Fruit fly (Drosophila melanogaster) whole organism, embryonic: ENCODE data around the gene Rpp14a.

Experiments used
- Ada2b ChIP-seq: fragments of 200-800 bp; sonication (Bioruptor generic); IDR thresholded peaks from 2 replicates; pipeline ENCODE4 v1.3.6; 2022; ENCODE audit warnings: missing biosample characterization, missing genetic modification characterization
- Antp ChIP-seq: fragments of 200-800 bp; sonication (Bioruptor generic); optimal IDR thresholded peaks from 3 replicates; lab custom pipeline; 2016; ENCODE audit warnings: missing biosample characterization, missing genetic modification characterization
- Atf-2 ChIP-seq: fragments of 200-800 bp; sonication (Bioruptor generic); optimal IDR thresholded peaks from 2 replicates; lab custom pipeline; 2016; ENCODE audit warnings: missing biosample characterization, missing genetic modification characterization
- B-H2 ChIP-seq: fragments of 200-800 bp; sonication (Bioruptor generic); optimal IDR thresholded peaks from 2 replicates; lab custom pipeline; 2018; ENCODE audit warnings: missing biosample characterization, mild to moderate bottlenecking, missing genetic modification characterization
- CG10431 ChIP-seq: fragments of 200-800 bp; sonication (Bioruptor generic); optimal IDR thresholded peaks from 3 replicates; lab custom pipeline; 2018; ENCODE audit warnings: missing biosample characterization, mild to moderate bottlenecking, missing genetic modification characterization
- CG10565 ChIP-seq: fragments of 200-800 bp; sonication (Bioruptor generic); optimal IDR thresholded peaks from 3 replicates; lab custom pipeline; 2016; ENCODE audit warnings: missing biosample characterization, mild to moderate bottlenecking, missing genetic modification characterization
- CG12104 ChIP-seq: fragments of 200-800 bp; sonication (Bioruptor generic); optimal IDR thresholded peaks from 3 replicates; lab custom pipeline; 2016; ENCODE audit warnings: missing biosample characterization, missing genetic modification characterization
- CG12219 ChIP-seq: fragments of 200-800 bp; sonication (Bioruptor generic); optimal IDR thresholded peaks from 3 replicates; lab custom pipeline; 2018; ENCODE audit warnings: missing biosample characterization, mild to moderate bottlenecking, missing genetic modification characterization
- CG13123 ChIP-seq: fragments of 200-800 bp; sonication (Bioruptor generic); optimal IDR thresholded peaks from 2 replicates; lab custom pipeline; 2016; ENCODE audit warnings: missing biosample characterization, missing genetic modification characterization
- CG13775 ChIP-seq: fragments of 200-800 bp; sonication (Bioruptor generic); optimal IDR thresholded peaks from 3 replicates; lab custom pipeline; 2017; ENCODE audit warnings: missing biosample characterization, mild to moderate bottlenecking, missing genetic modification characterization
- CG13894 ChIP-seq: fragments of 200-800 bp; sonication (Bioruptor generic); optimal IDR thresholded peaks from 3 replicates; lab custom pipeline; 2018; ENCODE audit warnings: missing biosample characterization, mild to moderate bottlenecking, missing genetic modification characterization, moderate library complexity
- CG14667 ChIP-seq: fragments of 200-800 bp; sonication (Bioruptor generic); IDR thresholded peaks from 2 replicates; pipeline ENCODE4 v1.3.6; 2022; ENCODE audit warnings: missing biosample characterization, missing genetic modification characterization
- CG17385 ChIP-seq: fragments of 200-800 bp; sonication (Bioruptor generic); optimal IDR thresholded peaks from 3 replicates; lab custom pipeline; 2018; ENCODE audit warnings: missing biosample characterization, mild to moderate bottlenecking, missing genetic modification characterization
- CG2120 ChIP-seq: fragments of 200-800 bp; sonication (Bioruptor generic); optimal IDR thresholded peaks from 3 replicates; lab custom pipeline; 2016; ENCODE audit warnings: missing biosample characterization, missing genetic modification characterization
- CG2129 ChIP-seq: fragments of 200-800 bp; sonication (Bioruptor generic); IDR thresholded peaks from 2 replicates; pipeline ENCODE4 v1.3.6; 2022; ENCODE audit warnings: missing biosample characterization, missing genetic modification characterization; ENCODE audit not compliant: partially characterized antibody
- CG31365 ChIP-seq: fragments of 200-800 bp; sonication (Bioruptor generic); optimal IDR thresholded peaks from 2 replicates; lab custom pipeline; 2018; ENCODE audit warnings: missing biosample characterization, mild to moderate bottlenecking, missing genetic modification characterization
- CG33557 ChIP-seq: fragments of 200-800 bp; sonication (Bioruptor generic); optimal IDR thresholded peaks from 2 replicates; lab custom pipeline; 2019; ENCODE audit warnings: missing biosample characterization, mild to moderate bottlenecking, missing genetic modification characterization, moderate library complexity
- CG3838 ChIP-seq: fragments of 200-800 bp; sonication (Bioruptor generic); optimal IDR thresholded peaks from 3 replicates; lab custom pipeline; 2016; ENCODE audit warnings: missing biosample characterization, missing genetic modification characterization
- CG42726 ChIP-seq: fragments of 200-800 bp; sonication (Bioruptor generic); IDR thresholded peaks from 2 replicates; pipeline ENCODE4 v1.3.6; 2022; ENCODE audit warnings: missing biosample characterization, missing genetic modification characterization; ENCODE audit not compliant: partially characterized antibody
- Chrac-16 ChIP-seq: fragments of 200-800 bp; sonication (Bioruptor generic); optimal IDR thresholded peaks from 3 replicates; lab custom pipeline; 2016; ENCODE audit warnings: missing biosample characterization, missing genetic modification characterization
- Deaf1 ChIP-seq: fragments of 200-800 bp; optimal IDR thresholded peaks from 3 replicates; lab custom pipeline; 2019; ENCODE audit warnings: missing biosample characterization, mild to moderate bottlenecking, missing genetic modification characterization, moderate library complexity
- Dll ChIP-seq: fragments of 200-800 bp; sonication (Bioruptor generic); IDR thresholded peaks from 4 replicates; pipeline ENCODE4 v1.3.6; 2022; ENCODE audit warnings: missing biosample characterization, missing genetic modification characterization; ENCODE audit not compliant: partially characterized antibody
- HLH4C ChIP-seq: fragments of 200-800 bp; sonication (Bioruptor generic); IDR thresholded peaks from 3 replicates; pipeline ENCODE4 v1.3.6; 2022; ENCODE audit warnings: missing biosample characterization, missing genetic modification characterization; ENCODE audit not compliant: partially characterized antibody
- Hand ChIP-seq: fragments of 200-800 bp; sonication (Bioruptor generic); optimal IDR thresholded peaks from 2 replicates; lab custom pipeline; 2017; ENCODE audit warnings: mild to moderate bottlenecking, missing biosample characterization, missing genetic modification reagents, missing genetic modification characterization
- MBD-R2 ChIP-seq: fragments of 200-800 bp; sonication (Bioruptor generic); IDR thresholded peaks from 2 replicates; pipeline ENCODE4 v1.3.6; 2022; ENCODE audit warnings: missing biosample characterization, missing genetic modification characterization
- NK7.1 ChIP-seq: fragments of 200-800 bp; sonication (Bioruptor generic); optimal IDR thresholded peaks from 3 replicates; lab custom pipeline; 2016; ENCODE audit warnings: missing biosample characterization, missing genetic modification characterization
- Oaz ChIP-seq: fragments of 200-800 bp; sonication (Bioruptor generic); IDR thresholded peaks from 2 replicates; pipeline ENCODE4 v1.3.6; 2022; ENCODE audit warnings: missing biosample characterization, missing genetic modification characterization
- Opbp ChIP-seq: fragments of 200-800 bp; sonication (Bioruptor generic); IDR thresholded peaks from 3 replicates; pipeline ENCODE4 v1.3.6; 2022; ENCODE audit warnings: missing biosample characterization, missing genetic modification characterization; ENCODE audit not compliant: partially characterized antibody
- Scr ChIP-seq: fragments of 200-800 bp; sonication (Bioruptor generic); IDR thresholded peaks from 2 replicates; pipeline ENCODE4 v1.3.6; 2022; ENCODE audit warnings: missing biosample characterization, missing genetic modification characterization; ENCODE audit not compliant: partially characterized antibody
- Sox102F ChIP-seq: fragments of 200-800 bp; sonication (Bioruptor generic); optimal IDR thresholded peaks from 2 replicates; lab custom pipeline; 2018; ENCODE audit warnings: missing biosample characterization, mild to moderate bottlenecking, missing genetic modification characterization, moderate library complexity
- Ssrp ChIP-seq: fragments of 200-800 bp; sonication (Bioruptor generic); optimal IDR thresholded peaks from 2 replicates; lab custom pipeline; 2018; ENCODE audit warnings: missing biosample characterization, mild to moderate bottlenecking, missing genetic modification characterization, moderate library complexity
- Xrp1 ChIP-seq: fragments of 200-800 bp; sonication (Bioruptor generic); IDR thresholded peaks from 2 replicates; pipeline ENCODE4 v1.3.6; 2022; ENCODE audit warnings: missing biosample characterization, missing genetic modification characterization
- al ChIP-seq: fragments of 200-800 bp; sonication (Bioruptor generic); IDR thresholded peaks from 2 replicates; pipeline ENCODE4 v1.3.6; 2022; ENCODE audit warnings: missing biosample characterization, missing genetic modification characterization
- amos ChIP-seq: fragments of 200-800 bp; sonication (Bioruptor generic); IDR thresholded peaks from 2 replicates; pipeline ENCODE4 v1.3.6; 2022; ENCODE audit warnings: missing biosample characterization, missing genetic modification characterization; ENCODE audit not compliant: partially characterized antibody
- bcd ChIP-seq: fragments of 200-800 bp; sonication (Bioruptor generic); optimal IDR thresholded peaks from 2 replicates; lab custom pipeline; 2017; ENCODE audit warnings: missing biosample characterization, mild to moderate bottlenecking, missing genetic modification characterization
- chm ChIP-seq: fragments of 200-800 bp; sonication (Bioruptor generic); IDR thresholded peaks from 2 replicates; pipeline ENCODE4 v1.3.6; 2022; ENCODE audit warnings: missing biosample characterization, missing genetic modification characterization
- crol ChIP-seq: fragments of 200-800 bp; sonication (Bioruptor generic); IDR thresholded peaks from 2 replicates; pipeline ENCODE4 v1.3.6; 2022; ENCODE audit warnings: missing biosample characterization, missing genetic modification characterization
- crp ChIP-seq, 2 experiments: fragments of 200-800 bp; sonication (Bioruptor generic); optimal IDR thresholded peaks; 2 replicates in 1 of 2; 3 replicates in 1 of 2; lab custom pipeline; 2017; ENCODE audit warnings: missing biosample characterization in 2 of 2, missing genetic modification characterization in 2 of 2, mild to moderate bottlenecking in 1 of 2, moderate library complexity in 1 of 2
- eyg ChIP-seq: fragments of 200-800 bp; sonication (Bioruptor generic); optimal IDR thresholded peaks from 3 replicates; lab custom pipeline; 2016; ENCODE audit warnings: missing biosample characterization, missing genetic modification characterization
- gfzf ChIP-seq: fragments of 200-800 bp; sonication (Bioruptor generic); optimal IDR thresholded peaks from 2 replicates; lab custom pipeline; 2016; ENCODE audit warnings: missing biosample characterization, mild to moderate bottlenecking, missing genetic modification characterization, moderate library complexity
- grn ChIP-seq: fragments of 200-800 bp; sonication (Bioruptor generic); optimal IDR thresholded peaks from 3 replicates; lab custom pipeline; 2017; ENCODE audit warnings: missing biosample characterization, missing genetic modification characterization
- gro ChIP-seq: fragments of 200-800 bp; sonication (Bioruptor generic); optimal IDR thresholded peaks from 2 replicates; lab custom pipeline; 2016; ENCODE audit warnings: missing biosample characterization, missing genetic modification characterization
- hbn ChIP-seq: fragments of 200-800 bp; sonication (Bioruptor generic); IDR thresholded peaks from 2 replicates; pipeline ENCODE4 v1.3.6; 2022; ENCODE audit warnings: missing biosample characterization, missing genetic modification characterization; ENCODE audit not compliant: partially characterized antibody
- lbe ChIP-seq: fragments of 200-800 bp; sonication (Bioruptor generic); optimal IDR thresholded peaks from 2 replicates; lab custom pipeline; 2016; ENCODE audit warnings: missing biosample characterization, mild to moderate bottlenecking, missing genetic modification characterization
- pb ChIP-seq: fragments of 200-800 bp; sonication (Bioruptor generic); optimal IDR thresholded peaks from 3 replicates; lab custom pipeline; 2016; ENCODE audit warnings: missing biosample characterization, missing genetic modification characterization
- repo ChIP-seq: fragments of 200-800 bp; sonication (Bioruptor generic); optimal IDR thresholded peaks from 2 replicates; lab custom pipeline; 2016; ENCODE audit warnings: missing biosample characterization, missing genetic modification characterization
- rib ChIP-seq: fragments of 200-800 bp; sonication (Bioruptor generic); IDR thresholded peaks from 2 replicates; pipeline ENCODE4 v1.3.6; 2022; ENCODE audit warnings: missing biosample characterization, missing genetic modification characterization
- row ChIP-seq: fragments of 200-800 bp; sonication (Bioruptor generic); IDR thresholded peaks from 3 replicates; pipeline ENCODE4 v1.3.6; 2022; ENCODE audit warnings: missing biosample characterization, missing genetic modification characterization
- sd ChIP-seq: fragments of 200-800 bp; sonication (Bioruptor generic); optimal IDR thresholded peaks from 3 replicates; lab custom pipeline; 2018; ENCODE audit warnings: missing biosample characterization, mild to moderate bottlenecking, missing genetic modification characterization, moderate library complexity
- zen2 ChIP-seq: fragments of 200-800 bp; sonication (Bioruptor generic); IDR thresholded peaks from 3 replicates; pipeline ENCODE4 v1.3.6; 2022; ENCODE audit warnings: missing biosample characterization, missing genetic modification characterization; ENCODE audit not compliant: partially characterized antibody

Rpp14a gene

dm6 chr3R:30092700-30093044, 36.0 kb downstream of the Rpp14a start (continued):
- TF ChIP-seq Atf-2, result peak; percentile 86
- peak; percentile 71 for TF ChIP-seq NK7.1
- TF ChIP-seq gfzf (GFP tag; lab: Kevin White, UChicago), result no peak
- TF ChIP-seq Ada2b (GFP tag; lab: Robert Waterston, UW), result peak; percentile 85
- TF ChIP-seq Antp, result peak; percentile 86
- TF ChIP-seq CG42726 (GFP tag; lab: Robert Waterston, UW), result no peak
- peak; percentile 4 for TF ChIP-seq grn (GFP tag; lab: Kevin White, UChicago)
- TF ChIP-seq CG31365 (tag; lab: Kevin White, UChicago), result peak; percentile 51
- peak; percentile 86 for TF ChIP-seq pb (GFP tag; lab: Kevin White, UChicago)
- TF ChIP-seq eyg (GFP tag; lab: Kevin White, UChicago), result peak; percentile 84
- TF ChIP-seq CG13123 (GFP tag; lab: Kevin White, UChicago), result peak; percentile 65
- no peak for TF ChIP-seq amos (GFP tag; lab: Robert Waterston, UW)
- peak; percentile 80 for TF ChIP-seq CG13894
- TF ChIP-seq Dll, result no peak
- peak; percentile 70 for TF ChIP-seq Hand (GFP tag; lab: Kevin White, UChicago)
- TF ChIP-seq Scr, result no peak
- no peak for TF ChIP-seq hbn (GFP tag; lab: Robert Waterston, UW)
- peak; percentile 76 for TF ChIP-seq CG3838
- peak in 1 of 2 experiments; percentile 44 for TF ChIP-seq crp (GFP tag; optimal IDR thresholded peaks at IDR 0.05; lab: Kevin White, UChicago)
- TF ChIP-seq CG2129 (GFP tag; lab: Robert Waterston, UW), result no peak
- TF ChIP-seq chm, result peak; percentile 87
- TF ChIP-seq repo (GFP tag; lab: Kevin White, UChicago), result peak; percentile 83
- peak; percentile 94 for TF ChIP-seq gro (GFP tag; lab: Kevin White, UChicago)
- TF ChIP-seq row (GFP tag; lab: Robert Waterston, UW), result peak; percentile 91
- peak; percentile 90 for TF ChIP-seq al
- TF ChIP-seq CG2120 (GFP tag; lab: Kevin White, UChicago), result peak; percentile 95
- TF ChIP-seq CG33557 (GFP tag; lab: Kevin White, UChicago), result peak; percentile 38
- TF ChIP-seq Deaf1 (tag; lab: Kevin White, UChicago), result peak; percentile 49
- TF ChIP-seq CG17385 (GFP tag; lab: Kevin White, UChicago), result peak; percentile 84
- peak; percentile 7 for TF ChIP-seq CG10431 (GFP tag; lab: Kevin White, UChicago)
- TF ChIP-seq rib (GFP tag; lab: Robert Waterston, UW), result peak; percentile 58
- no peak for TF ChIP-seq HLH4C
- TF ChIP-seq bcd (GFP tag; lab: Kevin White, UChicago), result peak; percentile 84
- TF ChIP-seq CG12104 (GFP tag; lab: Kevin White, UChicago), result peak; percentile 67
- no peak for TF ChIP-seq Opbp (GFP tag; lab: Robert Waterston, UW)
- TF ChIP-seq lbe (GFP tag; lab: Kevin White, UChicago), result no peak
- peak; percentile 62 for TF ChIP-seq CG14667
- TF ChIP-seq MBD-R2, result peak; percentile 59; the same call in 1 of the 2 replicates
- TF ChIP-seq B-H2 (GFP tag; lab: Kevin White, UChicago), result peak; percentile 72
- TF ChIP-seq zen2, result no peak
- no peak; the same call in 1 of the 2 replicates for TF ChIP-seq crol
- TF ChIP-seq CG12219 (GFP tag; lab: Kevin White, UChicago), result peak; percentile 82
- peak; percentile 90 for TF ChIP-seq Xrp1
- TF ChIP-seq Chrac-16, result peak; percentile 81
- peak; percentile 87 for TF ChIP-seq sd (tag; lab: Kevin White, UChicago)
- peak; percentile 73 for TF ChIP-seq Oaz (GFP tag; lab: Robert Waterston, UW)
- TF ChIP-seq CG10565 (GFP tag; lab: Kevin White, UChicago), result peak; percentile 28
- TF ChIP-seq CG13775, result peak; percentile 65
- peak; percentile 75 for TF ChIP-seq Ssrp (tag; lab: Kevin White, UChicago)
- TF ChIP-seq Sox102F (GFP tag; lab: Kevin White, UChicago), result peak; percentile 90
